Fruit fly (Drosophila melanogaster) whole organism, embryonic: ENCODE data around the gene CG13690.
A peak's percentile ranks its signal among the peaks of the same experiment; 100 is the strongest.

Experiments used
- Aef1 ChIP-seq: fragments of 200-800 bp; sonication (Bioruptor generic); IDR thresholded peaks from 3 replicates; pipeline ENCODE4 v1.3.6; 2022; ENCODE audit warnings: missing biosample characterization, missing genetic modification characterization
- Antp ChIP-seq: fragments of 200-800 bp; sonication (Bioruptor generic); optimal IDR thresholded peaks from 3 replicates; lab custom pipeline; 2016; ENCODE audit warnings: missing biosample characterization, missing genetic modification characterization
- CG10366 ChIP-seq: fragments of 200-800 bp; sonication (Bioruptor generic); IDR thresholded peaks from 2 replicates; pipeline ENCODE4 v1.3.6; 2022; ENCODE audit warnings: missing biosample characterization, missing genetic modification characterization
- CG11247 ChIP-seq: fragments of 200-800 bp; sonication (Bioruptor generic); IDR thresholded peaks from 2 replicates; pipeline ENCODE4 v1.3.6; 2022; ENCODE audit warnings: missing biosample characterization, missing genetic modification characterization
- CG11695 ChIP-seq: fragments of 200-800 bp; sonication (Bioruptor generic); IDR thresholded peaks from 3 replicates; pipeline ENCODE4 v1.3.6; 2022; ENCODE audit warnings: missing biosample characterization, missing genetic modification characterization
- CG12744 ChIP-seq: fragments of 200-800 bp; sonication (Bioruptor generic); optimal IDR thresholded peaks from 2 replicates; lab custom pipeline; 2016; ENCODE audit warnings: missing biosample characterization, missing genetic modification characterization
- CG1529 ChIP-seq: fragments of 200-800 bp; sonication (Bioruptor generic); optimal IDR thresholded peaks from 3 replicates; lab custom pipeline; 2018; ENCODE audit warnings: missing biosample characterization, missing genetic modification characterization
- CG18011 ChIP-seq: fragments of 200-800 bp; sonication (Bioruptor generic); optimal IDR thresholded peaks from 2 replicates; lab custom pipeline; 2017; ENCODE audit warnings: missing biosample characterization, missing genetic modification characterization, mild to moderate bottlenecking, moderate library complexity, missing genotype
- CG30020 ChIP-seq: fragments of 200-800 bp; optimal IDR thresholded peaks from 2 replicates; lab custom pipeline; 2019; ENCODE audit warnings: missing biosample characterization, mild to moderate bottlenecking, missing genetic modification characterization, moderate library complexity
- CG34376 ChIP-seq: fragments of 200-800 bp; sonication (Bioruptor generic); optimal IDR thresholded peaks from 2 replicates; lab custom pipeline; 2018; ENCODE audit warnings: missing biosample characterization, mild to moderate bottlenecking, missing genetic modification characterization
- CG34422 ChIP-seq: fragments of 200-800 bp; sonication (Bioruptor generic); IDR thresholded peaks from 3 replicates; pipeline ENCODE4 v1.3.6; 2022; ENCODE audit warnings: missing biosample characterization, missing genetic modification characterization
- CG42726 ChIP-seq: fragments of 200-800 bp; sonication (Bioruptor generic); IDR thresholded peaks from 2 replicates; pipeline ENCODE4 v1.3.6; 2022; ENCODE audit warnings: missing biosample characterization, missing genetic modification characterization; ENCODE audit not compliant: partially characterized antibody
- CG4424 ChIP-seq: fragments of 200-800 bp; sonication (Bioruptor generic); optimal IDR thresholded peaks from 3 replicates; lab custom pipeline; 2016; ENCODE audit warnings: missing biosample characterization, missing genetic modification characterization
- CG4707 ChIP-seq: fragments of 200-800 bp; sonication (Bioruptor generic); optimal IDR thresholded peaks from 2 replicates; lab custom pipeline; 2018; ENCODE audit warnings: missing biosample characterization, mild to moderate bottlenecking, missing genetic modification characterization, moderate library complexity
- CG5180 ChIP-seq: fragments of 200-800 bp; sonication (Bioruptor generic); optimal IDR thresholded peaks from 3 replicates; lab custom pipeline; 2017; ENCODE audit warnings: missing biosample characterization, missing genetic modification characterization, mild to moderate bottlenecking, moderate library complexity, missing genetic modification reagents
- CG6175 ChIP-seq: fragments of 200-800 bp; sonication (Bioruptor generic); IDR thresholded peaks from 3 replicates; pipeline ENCODE4 v1.3.6; 2022; ENCODE audit warnings: missing biosample characterization, missing genetic modification characterization
- CG6654 ChIP-seq: fragments of 200-800 bp; sonication (Bioruptor generic); optimal IDR thresholded peaks from 2 replicates; lab custom pipeline; 2017; ENCODE audit warnings: missing biosample characterization, mild to moderate bottlenecking, missing genetic modification characterization
- CG7928 ChIP-seq: fragments of 200-800 bp; sonication (Bioruptor generic); optimal IDR thresholded peaks from 2 replicates; lab custom pipeline; 2017; ENCODE audit warnings: missing biosample characterization, mild to moderate bottlenecking, missing genetic modification characterization
- CG9215 ChIP-seq: fragments of 200-800 bp; sonication (Bioruptor generic); IDR thresholded peaks from 2 replicates; pipeline ENCODE4 v1.3.6; 2022; ENCODE audit warnings: missing biosample characterization, missing genetic modification characterization
- Chrac-16 ChIP-seq: fragments of 200-800 bp; sonication (Bioruptor generic); optimal IDR thresholded peaks from 3 replicates; lab custom pipeline; 2016; ENCODE audit warnings: missing biosample characterization, missing genetic modification characterization
- D19B ChIP-seq: fragments of 200-800 bp; sonication (Bioruptor generic); optimal IDR thresholded peaks from 2 replicates; lab custom pipeline; 2017; ENCODE audit warnings: missing biosample characterization, mild to moderate bottlenecking, missing genetic modification characterization
- Dbx ChIP-seq: fragments of 200-800 bp; sonication (Bioruptor generic); IDR thresholded peaks from 3 replicates; pipeline ENCODE4 v1.3.6; 2022; ENCODE audit warnings: missing biosample characterization, missing genetic modification characterization
- E2f2 ChIP-seq: fragments of 200-800 bp; sonication (Bioruptor generic); IDR thresholded peaks from 2 replicates; pipeline ENCODE4 v1.3.6; 2022; ENCODE audit warnings: missing biosample characterization, missing genetic modification characterization
- HLH3B ChIP-seq: fragments of 200-800 bp; sonication (Bioruptor generic); IDR thresholded peaks from 2 replicates; pipeline ENCODE4 v1.3.6; 2022; ENCODE audit warnings: missing biosample characterization, missing genetic modification characterization
- Hand ChIP-seq: fragments of 200-800 bp; sonication (Bioruptor generic); optimal IDR thresholded peaks from 2 replicates; lab custom pipeline; 2017; ENCODE audit warnings: mild to moderate bottlenecking, missing biosample characterization, missing genetic modification reagents, missing genetic modification characterization
- NFAT ChIP-seq: fragments of 200-800 bp; sonication (Bioruptor generic); IDR thresholded peaks from 2 replicates; pipeline ENCODE4 v1.3.6; 2022; ENCODE audit warnings: missing biosample characterization, missing genetic modification characterization
- NfI ChIP-seq: fragments of 200-800 bp; sonication (Bioruptor generic); optimal IDR thresholded peaks from 3 replicates; lab custom pipeline; 2018; ENCODE audit warnings: missing biosample characterization, mild to moderate bottlenecking, missing genetic modification characterization, moderate library complexity
- Poxn ChIP-seq: fragments of 200-800 bp; sonication (Bioruptor generic); IDR thresholded peaks from 2 replicates; pipeline ENCODE4 v1.3.6; 2022; ENCODE audit warnings: missing biosample characterization, missing genetic modification characterization
- ab ChIP-seq: fragments of 200-800 bp; sonication (Bioruptor generic); optimal IDR thresholded peaks from 2 replicates; lab custom pipeline; 2016; ENCODE audit warnings: missing biosample characterization, missing genetic modification characterization
- ap ChIP-seq: fragments of 200-800 bp; sonication (Bioruptor generic); IDR thresholded peaks from 2 replicates; pipeline ENCODE4 v1.3.6; 2022; ENCODE audit warnings: missing biosample characterization, missing genetic modification characterization
- ato ChIP-seq: fragments of 200-800 bp; sonication (Bioruptor generic); IDR thresholded peaks from 2 replicates; pipeline ENCODE4 v1.3.6; 2022; ENCODE audit warnings: missing biosample characterization, missing genetic modification characterization; ENCODE audit not compliant: partially characterized antibody
- bigmax ChIP-seq: fragments of 200-800 bp; sonication (Bioruptor generic); optimal IDR thresholded peaks from 2 replicates; lab custom pipeline; 2018; ENCODE audit warnings: missing biosample characterization, mild to moderate bottlenecking, missing genetic modification characterization
- ci ChIP-seq: fragments of 200-800 bp; sonication (Bioruptor generic); IDR thresholded peaks from 3 replicates; pipeline ENCODE4 v1.3.6; 2022; ENCODE audit warnings: missing biosample characterization, missing genetic modification characterization
- dan ChIP-seq: fragments of 200-800 bp; sonication (Bioruptor generic); IDR thresholded peaks from 2 replicates; pipeline ENCODE4 v1.3.6; 2022; ENCODE audit warnings: missing biosample characterization, missing genetic modification characterization
- ewg ChIP-seq: fragments of 200-800 bp; sonication (Bioruptor generic); optimal IDR thresholded peaks from 3 replicates; lab custom pipeline; 2017; ENCODE audit warnings: mild to moderate bottlenecking, missing biosample characterization, missing genetic modification reagents, missing genetic modification characterization
- exex ChIP-seq: fragments of 200-800 bp; sonication (Bioruptor generic); optimal IDR thresholded peaks from 4 replicates; lab custom pipeline; 2018; ENCODE audit warnings: missing biosample characterization, mild to moderate bottlenecking, missing genetic modification characterization, moderate library complexity
- fd3F ChIP-seq: fragments of 200-800 bp; sonication (Bioruptor generic); optimal IDR thresholded peaks from 2 replicates; lab custom pipeline; 2018; ENCODE audit warnings: missing biosample characterization, mild to moderate bottlenecking, missing genetic modification characterization, moderate library complexity
- ftz-f1 ChIP-seq: fragments of 200-800 bp; sonication (Bioruptor generic); optimal IDR thresholded peaks from 2 replicates; lab custom pipeline; 2016; ENCODE audit warnings: missing biosample characterization, missing genetic modification characterization
- gce ChIP-seq: fragments of 200-800 bp; sonication (Bioruptor generic); IDR thresholded peaks from 3 replicates; pipeline ENCODE4 v1.3.6; 2022; ENCODE audit warnings: missing biosample characterization, missing genetic modification characterization
- hkb ChIP-seq, 2 experiments: fragments of 200-800 bp in 1 of 2; fragments of >200 bp in 1 of 2; sonication (Bioruptor generic) in 1 of 2; IDR thresholded peaks in 1 of 2; optimal IDR thresholded peaks in 1 of 2; 2 replicates each; pipeline versions ENCODE4 v1.3.6 to Lab custom; 2017 to 2022; ENCODE audit warnings: missing biosample characterization in 1 of 2, missing genetic modification characterization in 1 of 2
- mld ChIP-seq: fragments of 200-800 bp; sonication (Bioruptor generic); IDR thresholded peaks from 3 replicates; pipeline ENCODE4 v1.3.6; 2022; ENCODE audit warnings: missing biosample characterization, missing genetic modification characterization; ENCODE audit not compliant: partially characterized antibody
- otp ChIP-seq: fragments of 200-800 bp; sonication (Bioruptor generic); IDR thresholded peaks from 3 replicates; pipeline ENCODE4, ENCODE4 v1.3.6; 2022; ENCODE audit warnings: missing biosample characterization, missing genetic modification characterization
- prd ChIP-seq, 3 experiments: fragments of >200 bp in 2 of 3; fragments of 200-800 bp in 1 of 3; sonication (Bioruptor generic) in 1 of 3; optimal IDR thresholded peaks in 2 of 3; IDR thresholded peaks in 1 of 3; 2 replicates in 2 of 3; 3 replicates in 1 of 3; pipeline versions ENCODE4 v1.3.6 to Lab custom; 2017 to 2022; ENCODE audit warnings: missing biosample characterization in 1 of 3, missing genetic modification characterization in 1 of 3
- repo ChIP-seq: fragments of 200-800 bp; sonication (Bioruptor generic); optimal IDR thresholded peaks from 2 replicates; lab custom pipeline; 2016; ENCODE audit warnings: missing biosample characterization, missing genetic modification characterization
- schlank ChIP-seq: fragments of 200-800 bp; sonication (Bioruptor generic); optimal IDR thresholded peaks from 2 replicates; lab custom pipeline; 2018; ENCODE audit warnings: missing biosample characterization, mild to moderate bottlenecking, missing genetic modification characterization
- sens ChIP-seq: fragments of 200-800 bp; sonication (Bioruptor generic); peaks from one replicate; lab custom pipeline; 2016; ENCODE audit warnings: missing biosample characterization, missing genetic modification characterization
- sima ChIP-seq: fragments of 200-800 bp; sonication (Bioruptor generic); optimal IDR thresholded peaks from 2 replicates; lab custom pipeline; 2016; ENCODE audit warnings: missing biosample characterization, missing genetic modification characterization
- toy ChIP-seq: fragments of 200-800 bp; sonication (Bioruptor generic); IDR thresholded peaks from 2 replicates; pipeline ENCODE4 v1.3.6; 2022; ENCODE audit warnings: missing biosample characterization, missing genetic modification characterization
- tx ChIP-seq: fragments of 200-800 bp; sonication (Bioruptor generic); optimal IDR thresholded peaks from 2 replicates; lab custom pipeline; 2016; ENCODE audit warnings: missing biosample characterization, missing genetic modification characterization

The CG13690 gene

dm6 chr2L:441927-442691 is 22.7 kb upstream of the CG13690 start (continued):
- no peak for TF ChIP-seq exex (tag; lab: Kevin White, UChicago)
- TF ChIP-seq gce, result peak; percentile 89
- TF ChIP-seq Antp, result peak; percentile 89
- no peak for TF ChIP-seq Hand (GFP tag; lab: Kevin White, UChicago)
- TF ChIP-seq CG7928 (GFP tag; lab: Kevin White, UChicago), result no peak
- peak; percentile 36 for TF ChIP-seq CG12744 (GFP tag; lab: Kevin White, UChicago)
- no peak for TF ChIP-seq CG18011
- TF ChIP-seq schlank, result no peak
- no peak for TF ChIP-seq ato (GFP tag; lab: Robert Waterston, UW)
- TF ChIP-seq CG34422 (GFP tag; lab: Robert Waterston, UW), result peak; percentile 87
- TF ChIP-seq dan (GFP tag; lab: Robert Waterston, UW), result peak; percentile 70
- peak; percentile 67 for TF ChIP-seq CG4707 (GFP tag; lab: Kevin White, UChicago)
- TF ChIP-seq CG9215 (GFP tag; lab: Robert Waterston, UW), result peak; percentile 27; the same call in 1 of the 2 replicates
- TF ChIP-seq sens, result peak; percentile 98
- TF ChIP-seq ab (GFP tag; lab: Kevin White, UChicago), result peak; percentile 70
- TF ChIP-seq CG10366 (GFP tag; lab: Robert Waterston, UW), result peak; percentile 84
- TF ChIP-seq CG11695 (GFP tag; lab: Robert Waterston, UW), result peak; percentile 53; the same call in 1 of the 3 replicates
- TF ChIP-seq D19B (GFP tag; lab: Kevin White, UChicago), result no peak
- peak; percentile 20 for TF ChIP-seq ftz-f1 (GFP tag; lab: Kevin White, UChicago)
- TF ChIP-seq NFAT (GFP tag; lab: Robert Waterston, UW), result no peak
- TF ChIP-seq E2f2 (GFP tag; lab: Robert Waterston, UW), result peak; percentile 62
- TF ChIP-seq repo (GFP tag; lab: Kevin White, UChicago), result peak; percentile 73
- TF ChIP-seq fd3F (GFP tag; lab: Kevin White, UChicago), result no peak
- TF ChIP-seq Chrac-16 (GFP tag; lab: Kevin White, UChicago), result peak; percentile 84
- peak; percentile 78 for TF ChIP-seq CG5180 (GFP tag; lab: Kevin White, UChicago)
- TF ChIP-seq Poxn (GFP tag; lab: Robert Waterston, UW), result no peak
- peak; percentile 11; the same call in 1 of the 3 replicates for TF ChIP-seq CG6175
- no peak for TF ChIP-seq toy (GFP tag; lab: Robert Waterston, UW)
- no peak for TF ChIP-seq mld (GFP tag; lab: Robert Waterston, UW)
- no peak for TF ChIP-seq prd (optimal IDR thresholded peaks at IDR 0.05; lab: Kevin White, UChicago)
- TF ChIP-seq prd (GFP tag; IDR thresholded peaks at IDR 0.05; lab: Robert Waterston, UW), result peak; percentile 92
- TF ChIP-seq HLH3B (GFP tag; lab: Robert Waterston, UW), result peak; percentile 90
- TF ChIP-seq CG6654, result peak; percentile 42
- TF ChIP-seq CG4424 (GFP tag; lab: Kevin White, UChicago), result peak; percentile 87
- TF ChIP-seq bigmax (GFP tag; lab: Kevin White, UChicago), result no peak
- TF ChIP-seq NfI (GFP tag; lab: Kevin White, UChicago), result peak; percentile 75
- no peak for TF ChIP-seq CG30020 (tag; lab: Kevin White, UChicago)
- TF ChIP-seq tx (GFP tag; lab: Kevin White, UChicago), result peak; percentile 50
- peak; percentile 88 for TF ChIP-seq otp (GFP tag; lab: Robert Waterston, UW)
- TF ChIP-seq ewg, result peak; percentile 75
- TF ChIP-seq hkb (optimal IDR thresholded peaks at IDR 0.05; lab: Kevin White, UChicago), result no peak
- peak; percentile 88 for TF ChIP-seq hkb (GFP tag; IDR thresholded peaks at IDR 0.05; lab: Robert Waterston, UW)
- TF ChIP-seq Aef1, result peak; percentile 67
- TF ChIP-seq CG34376 (GFP tag; lab: Kevin White, UChicago), result no peak
- no peak for TF ChIP-seq CG42726
- peak; percentile 96 for TF ChIP-seq ci (GFP tag; lab: Robert Waterston, UW)
- TF ChIP-seq CG11247 (GFP tag; lab: Robert Waterston, UW), result no peak
- TF ChIP-seq sima (GFP tag; lab: Kevin White, UChicago), result no peak
- TF ChIP-seq Dbx (GFP tag; lab: Robert Waterston, UW), result no peak
- peak; percentile 81 for TF ChIP-seq CG1529 (GFP tag; lab: Kevin White, UChicago)
- TF ChIP-seq ap, result peak; percentile 80
